Worm (Caenorhabditis elegans): ENCODE measurements around the gene hcf-1.

The hcf-1 gene

DNA sequence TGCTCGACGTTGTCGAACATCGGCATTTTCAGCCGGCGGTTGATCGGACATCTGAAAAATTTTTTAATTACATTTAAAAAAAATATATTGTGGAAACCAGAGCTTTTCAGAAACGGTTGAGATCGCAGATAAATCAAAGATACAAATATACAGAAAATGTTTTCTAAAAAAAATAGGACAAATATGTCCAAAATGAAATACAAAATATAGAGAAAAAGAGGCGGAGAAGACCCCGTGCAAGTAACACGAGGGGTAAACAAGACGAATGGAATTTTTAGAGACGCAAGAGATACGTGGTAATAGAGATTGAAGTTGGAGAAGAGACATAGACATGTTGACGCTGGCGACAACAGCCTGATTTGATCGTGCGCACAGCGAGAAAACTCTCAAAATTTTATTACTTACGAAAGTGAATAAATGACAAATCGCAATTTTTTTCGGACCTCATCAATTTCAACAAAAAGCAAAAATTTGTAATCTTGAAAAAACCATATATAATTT is 41.7 kb upstream of the hcf-1 start, which contains the start of gene cdgs-1:
Gene cdgs-1 (minus strand): TSS at position 51 of the 501 bp plus-strand sequence.
- TF ChIP-seq ces-1 (GFP tag; optimal IDR thresholded peaks at IDR 0.05), result peak; percentile 40
- TF ChIP-seq lsy-2 (tag; optimal IDR thresholded peaks at IDR 0.05), result peak in 1 of 2 experiments; percentile 57
- no peak for TF ChIP-seq daf-16 (GFP tag; optimal IDR thresholded peaks at IDR 0.05)
- peak; percentile 94 for TF ChIP-seq daf-16 (tag; optimal IDR thresholded peaks at IDR 0.05)
- TF ChIP-seq fkh-10 (GFP tag; optimal IDR thresholded peaks at IDR 0.05), result peak; percentile 51
- no peak for TF ChIP-seq ceh-28 (tag; optimal IDR thresholded peaks at IDR 0.05)
- TF ChIP-seq nhr-28 (tag; optimal IDR thresholded peaks at IDR 0.05), result peak; percentile 64
- TF ChIP-seq nhr-77 (tag; optimal IDR thresholded peaks at IDR 0.05), result peak; percentile 38
- TF ChIP-seq F44E2.7 (GFP tag; IDR thresholded peaks at IDR 0.05), result no peak
- no peak for TF ChIP-seq Y48G9A.11 (GFP tag; IDR thresholded peaks at IDR 0.05)
- TF ChIP-seq hmg-1.1 (GFP tag; IDR thresholded peaks at IDR 0.05), result 0 out of 2 replicates have a peak, but pooled peaks have one; percentile 40
- peak; percentile 59 to 90 for TF ChIP-seq mdl-1 (tag; optimal IDR thresholded peaks at IDR 0.05)
- TF ChIP-seq zag-1 (tag; optimal IDR thresholded peaks at IDR 0.05), result no peak
- TF ChIP-seq set-16 (GFP tag; IDR thresholded peaks at IDR 0.05), result no peak
- no peak for TF ChIP-seq skn-1 (tag; optimal IDR thresholded peaks at IDR 0.05)
- TF ChIP-seq lin-39 (tag; optimal IDR thresholded peaks at IDR 0.05), result no peak
- TF ChIP-seq nhr-76 (tag; optimal IDR thresholded peaks at IDR 0.05), result no peak
- no peak for TF ChIP-seq php-3 (GFP tag; IDR thresholded peaks at IDR 0.05)
- no peak for TF ChIP-seq zfp-2 (tag; optimal IDR thresholded peaks at IDR 0.05)
- TF ChIP-seq nhr-11 (tag; optimal IDR thresholded peaks at IDR 0.05), result peak; percentile 44
- no peak for TF ChIP-seq nhr-111 (GFP tag; optimal IDR thresholded peaks at IDR 0.05)
- no peak for TF ChIP-seq F26F4.8 (GFP tag; conservative IDR thresholded peaks at IDR 0.05)
- 0 out of 2 replicates have a peak, but pooled peaks have one; percentile 8 for TF ChIP-seq lin-38 (GFP tag; IDR thresholded peaks at IDR 0.05)
- no peak for TF ChIP-seq pha-4 (GFP tag; IDR thresholded peaks at IDR 0.05)
- peak; percentile 26 for TF ChIP-seq pha-4 (tag; optimal IDR thresholded peaks at IDR 0.05)
- peak; percentile 44 for TF ChIP-seq dpl-1 (GFP tag; optimal IDR thresholded peaks at IDR 0.05)
- TF ChIP-seq Y75B8A.6 (GFP tag; IDR thresholded peaks at IDR 0.05), result no peak
- TF ChIP-seq rbr-2 (tag; optimal IDR thresholded peaks at IDR 0.05), result peak; percentile 42
- TF ChIP-seq duxl-1 (tag; optimal IDR thresholded peaks at IDR 0.05; ENCODE audit: poor library complexity), result no peak
- TF ChIP-seq dve-1 (tag; optimal IDR thresholded peaks at IDR 0.05; ENCODE audit: insufficient read depth), result peak; percentile 8
- TF ChIP-seq nhr-237 (tag; optimal IDR thresholded peaks at IDR 0.05), result no peak
- TF ChIP-seq mep-1 (tag; optimal IDR thresholded peaks at IDR 0.05), result peak; percentile 48
- peak; percentile 23; the same call in 1 of the 2 replicates for TF ChIP-seq ctbp-1 (GFP tag; IDR thresholded peaks at IDR 0.05)
- no peak for TF ChIP-seq nhr-42 (GFP tag; IDR thresholded peaks at IDR 0.05)
- peak; percentile 72 for TF ChIP-seq hlh-11 (tag; optimal IDR thresholded peaks at IDR 0.05)
- peak; percentile 74 for TF ChIP-seq mxl-3 (GFP tag; optimal IDR thresholded peaks at IDR 0.05)
- peak; percentile 96 for TF ChIP-seq hlh-30 (tag; optimal IDR thresholded peaks at IDR 0.05; ENCODE audit: insufficient read depth)

DNA sequence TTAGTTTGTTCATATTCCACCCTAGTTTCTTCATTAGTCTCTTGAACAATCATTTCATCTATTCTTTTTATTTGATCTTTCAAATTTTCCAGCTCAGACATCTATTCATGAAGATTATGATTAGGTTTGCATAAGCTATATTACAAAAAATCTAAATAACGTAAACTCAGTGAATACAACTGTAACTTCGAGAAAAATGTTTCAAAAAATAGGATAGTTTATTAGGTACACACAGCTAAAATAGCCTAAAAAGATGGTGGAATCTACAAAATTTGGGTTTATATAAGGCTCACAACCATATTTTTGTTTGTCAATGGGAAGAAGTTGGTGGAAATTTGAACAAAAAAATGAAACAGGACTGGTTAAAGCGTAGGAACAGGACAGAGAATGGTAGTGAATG is 38.6 kb upstream of the hcf-1 start, which contains the start of gene zgpa-1:
Gene zgpa-1 (minus strand): TSS at position 101 of the 400 bp plus-strand sequence.
- TF ChIP-seq dve-1 (tag; optimal IDR thresholded peaks at IDR 0.05; ENCODE audit: insufficient read depth) (peak; percentile 2), aha-1 (tag) (peak; percentile 88), F10B5.3 (tag; optimal IDR thresholded peaks at IDR 0.05) (no peak)

DNA sequence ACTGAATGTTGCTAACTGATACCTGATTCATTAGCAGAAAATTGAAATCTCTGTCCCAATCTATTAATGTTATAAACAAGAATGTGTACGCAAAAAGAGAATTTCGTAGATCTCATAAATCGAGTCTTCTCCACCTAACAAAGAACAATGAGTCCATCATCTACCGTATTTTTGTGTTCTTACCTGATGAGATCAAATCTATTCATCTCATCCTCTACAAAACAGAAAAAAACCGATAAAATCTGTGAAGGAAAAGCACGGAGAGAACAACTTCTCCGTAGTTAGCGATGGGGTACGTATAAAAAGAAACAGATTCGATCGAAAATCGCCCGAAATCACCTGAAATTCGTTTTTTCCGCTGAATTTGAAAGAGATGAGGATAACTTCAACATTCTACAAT is 34.5 kb upstream of the hcf-1 start, which contains the start of gene C33H5.1:
Gene C33H5.1 (plus strand): TSS at position 330 of the 400 bp plus-strand sequence.
- TF ChIP-seq dmd-9 (GFP tag; IDR thresholded peaks at IDR 0.05) (no peak), nhr-48 (tag; optimal IDR thresholded peaks at IDR 0.05) (no peak), unc-130 (GFP tag; optimal IDR thresholded peaks at IDR 0.05) (no peak), F10B5.3 (tag; optimal IDR thresholded peaks at IDR 0.05) (no peak), lin-13 (GFP tag; optimal IDR thresholded peaks at IDR 0.05) (no peak), aly-2 (tag; optimal IDR thresholded peaks at IDR 0.05) (no peak), aha-1 (tag) (peak; percentile 70), cey-2 (tag; optimal IDR thresholded peaks at IDR 0.05; ENCODE audit: borderline replicate concordance, insufficient read depth) (no peak)
